Fruit fly (Drosophila melanogaster) whole organism, prepupa: ENCODE data around the gene CG31178.

ENCODE experiments used
- Blimp-1 ChIP-seq: fragments of 200-800 bp; sonication (Bioruptor generic); optimal IDR thresholded peaks from 3 replicates; lab custom pipeline; 2017; ENCODE audit warnings: missing biosample characterization, missing genetic modification characterization, mild to moderate bottlenecking, moderate library complexity, missing genetic modification reagents
- CG10631 ChIP-seq: fragments of 200-800 bp; sonication (Bioruptor generic); optimal IDR thresholded peaks from 2 replicates; lab custom pipeline; 2016; ENCODE audit warnings: missing biosample characterization, missing genetic modification characterization
- CG10669 ChIP-seq: fragments of 200-800 bp; sonication (Bioruptor generic); optimal IDR thresholded peaks from 3 replicates; lab custom pipeline; 2018; ENCODE audit warnings: missing biosample characterization, mild to moderate bottlenecking, missing genetic modification characterization, moderate library complexity
- CG11294 ChIP-seq: fragments of 200-800 bp; sonication (Bioruptor generic); IDR thresholded peaks from 2 replicates; pipeline ENCODE4 v1.3.6; 2022; ENCODE audit warnings: missing biosample characterization, missing genetic modification characterization
- CG11762 ChIP-seq: fragments of 200-800 bp; sonication (Bioruptor generic); optimal IDR thresholded peaks from 3 replicates; lab custom pipeline; 2016; ENCODE audit warnings: missing biosample characterization, missing genetic modification characterization; ENCODE audit not compliant: insufficient read depth
- CG11902 ChIP-seq: fragments of 200-800 bp; sonication (Bioruptor generic); optimal IDR thresholded peaks from 3 replicates; lab custom pipeline; 2016; ENCODE audit warnings: missing biosample characterization, missing genetic modification characterization
- CG3032 ChIP-seq: fragments of 200-800 bp; optimal IDR thresholded peaks from 2 replicates; lab custom pipeline; 2019; ENCODE audit warnings: missing biosample characterization, mild to moderate bottlenecking, missing genetic modification characterization, moderate library complexity
- CG31627 ChIP-seq: fragments of 200-800 bp; sonication (Bioruptor generic); optimal IDR thresholded peaks from 3 replicates; lab custom pipeline; 2016; ENCODE audit warnings: missing biosample characterization, missing genetic modification characterization
- CG32006 ChIP-seq: fragments of 200-800 bp; sonication (Bioruptor generic); optimal IDR thresholded peaks from 3 replicates; lab custom pipeline; 2017; ENCODE audit warnings: missing biosample characterization, mild to moderate bottlenecking, missing genetic modification characterization
- CG34406 ChIP-seq: fragments of 200-800 bp; sonication (Bioruptor generic); optimal IDR thresholded peaks from 3 replicates; lab custom pipeline; 2016; ENCODE audit warnings: missing biosample characterization, missing genetic modification characterization
- CG3919 ChIP-seq: fragments of 200-800 bp; sonication (Bioruptor generic); optimal IDR thresholded peaks from 3 replicates; lab custom pipeline; 2016; ENCODE audit warnings: missing biosample characterization, missing genetic modification characterization
- CG6163 ChIP-seq: fragments of 200-800 bp; sonication (Bioruptor generic); IDR thresholded peaks from 3 replicates; pipeline ENCODE4 v1.3.6; 2022; ENCODE audit warnings: missing biosample characterization, missing genetic modification characterization
- CG6808 ChIP-seq: fragments of 200-800 bp; sonication (Bioruptor generic); optimal IDR thresholded peaks from 3 replicates; lab custom pipeline; 2017; ENCODE audit warnings: missing biosample characterization, missing genetic modification characterization, mild to moderate bottlenecking, moderate library complexity, missing genetic modification reagents
- CG6854 ChIP-seq: fragments of 200-800 bp; sonication (Bioruptor generic); optimal IDR thresholded peaks from 2 replicates; lab custom pipeline; 2017; ENCODE audit warnings: missing biosample characterization, mild to moderate bottlenecking, missing genetic modification characterization
- CG8119 ChIP-seq: fragments of 200-800 bp; sonication (Bioruptor generic); IDR thresholded peaks from 3 replicates; pipeline ENCODE4 v1.3.6; 2022; ENCODE audit warnings: missing biosample characterization, missing genetic modification characterization
- CG8632 ChIP-seq: fragments of 200-800 bp; sonication (Bioruptor generic); optimal IDR thresholded peaks from 3 replicates; lab custom pipeline; 2016; ENCODE audit warnings: missing biosample characterization, missing genetic modification characterization
- Eip75B ChIP-seq: fragments of 200-800 bp; sonication (Bioruptor generic); optimal IDR thresholded peaks from 3 replicates; lab custom pipeline; 2016; ENCODE audit warnings: missing biosample characterization, missing genetic modification characterization
- Eip78C ChIP-seq: fragments of 200-800 bp; sonication (Bioruptor generic); peaks from one replicate; lab custom pipeline; 2016; ENCODE audit warnings: missing biosample characterization, missing genetic modification characterization
- Eip93F ChIP-seq: fragments of 200-800 bp; sonication (Bioruptor generic); optimal IDR thresholded peaks from 2 replicates; lab custom pipeline; 2016; ENCODE audit warnings: missing biosample characterization, mild to moderate bottlenecking, missing genetic modification characterization
- Gug ChIP-seq: fragments of 200-800 bp; sonication (Bioruptor generic); IDR thresholded peaks from 2 replicates; pipeline ENCODE4 v1.3.6; 2022; ENCODE audit warnings: missing biosample characterization, missing genetic modification characterization
- Hr38 ChIP-seq: sonication (Bioruptor generic); optimal IDR thresholded peaks from 2 replicates; lab custom pipeline; 2016; ENCODE audit warnings: missing biosample characterization, missing genetic modification characterization
- Hr4 ChIP-seq: fragments of 200-800 bp; sonication (Bioruptor generic); optimal IDR thresholded peaks from 3 replicates; lab custom pipeline; 2016; ENCODE audit warnings: missing biosample characterization, missing genetic modification characterization
- Met ChIP-seq: fragments of 200-800 bp; sonication (Bioruptor generic); optimal IDR thresholded peaks from 3 replicates; lab custom pipeline; 2016; ENCODE audit warnings: missing biosample characterization, missing genetic modification characterization
- OdsH ChIP-seq: fragments of 200-800 bp; sonication (Bioruptor generic); optimal IDR thresholded peaks from 3 replicates; lab custom pipeline; 2016; ENCODE audit warnings: missing biosample characterization, missing genetic modification characterization
- Sox102F ChIP-seq: fragments of 200-800 bp; sonication (Bioruptor generic); optimal IDR thresholded peaks from 2 replicates; lab custom pipeline; 2016; ENCODE audit warnings: missing biosample characterization, mild to moderate bottlenecking, missing genetic modification characterization
- acj6 ChIP-seq: fragments of 200-800 bp; sonication (Bioruptor generic); optimal IDR thresholded peaks from 3 replicates; lab custom pipeline; 2016; ENCODE audit warnings: missing biosample characterization, missing genetic modification characterization
- cyc ChIP-seq: fragments of 200-800 bp; sonication (Bioruptor generic); optimal IDR thresholded peaks from 3 replicates; lab custom pipeline; 2016; ENCODE audit warnings: missing biosample characterization, missing genetic modification characterization
- dac ChIP-seq: fragments of 200-800 bp; sonication (Bioruptor generic); optimal IDR thresholded peaks from 2 replicates; lab custom pipeline; 2017; ENCODE audit warnings: missing biosample characterization, mild to moderate bottlenecking, missing genetic modification characterization
- dsx ChIP-seq: fragments of 200-800 bp; optimal IDR thresholded peaks from 3 replicates; lab custom pipeline; 2019; ENCODE audit warnings: missing biosample characterization, mild to moderate bottlenecking, missing genetic modification characterization, moderate library complexity; ENCODE audit not compliant: poor library complexity, severe bottlenecking
- eg ChIP-seq: fragments of 200-800 bp; sonication (Bioruptor generic); IDR thresholded peaks from 3 replicates; pipeline ENCODE4 v1.3.6; 2022; ENCODE audit warnings: missing biosample characterization, missing genetic modification characterization
- esn ChIP-seq: fragments of 200-800 bp; sonication (Bioruptor generic); optimal IDR thresholded peaks from 2 replicates; lab custom pipeline; 2016; ENCODE audit warnings: missing biosample characterization, mild to moderate bottlenecking, missing genetic modification characterization, moderate library complexity
- fd59A ChIP-seq: fragments of 200-800 bp; sonication (Bioruptor generic); optimal IDR thresholded peaks from 2 replicates; lab custom pipeline; 2017; ENCODE audit warnings: missing biosample characterization, mild to moderate bottlenecking, missing genetic modification characterization, missing genetic modification reagents
- fd85E ChIP-seq: fragments of 200-800 bp; sonication (Bioruptor generic); optimal IDR thresholded peaks from 3 replicates; lab custom pipeline; 2016; ENCODE audit warnings: missing biosample characterization, missing genetic modification characterization
- fkh ChIP-seq: fragments of 200-800 bp; sonication (Bioruptor generic); optimal IDR thresholded peaks from 3 replicates; lab custom pipeline; 2017; ENCODE audit warnings: missing biosample characterization, mild to moderate bottlenecking, missing genetic modification characterization, moderate library complexity
- net ChIP-seq: fragments of 200-800 bp; sonication (Bioruptor generic); optimal IDR thresholded peaks from 3 replicates; lab custom pipeline; 2016; ENCODE audit warnings: missing biosample characterization, missing genetic modification characterization
- salr ChIP-seq, 2 experiments: fragments of 200-800 bp; sonication (Bioruptor generic); optimal IDR thresholded peaks; 3 replicates each; lab custom pipeline; 2016 to 2018; ENCODE audit warnings: missing biosample characterization in 2 of 2, missing genetic modification characterization in 2 of 2, mild to moderate bottlenecking in 1 of 2
- ss ChIP-seq, 2 experiments: fragments of 200-800 bp; sonication (Bioruptor generic); optimal IDR thresholded peaks; 2 replicates in 1 of 2; 3 replicates in 1 of 2; lab custom pipeline; 2017 to 2018; ENCODE audit warnings: mild to moderate bottlenecking in 2 of 2, missing biosample characterization in 2 of 2, missing genetic modification characterization in 2 of 2, moderate library complexity in 1 of 2
- svp ChIP-seq: fragments of 200-800 bp; sonication (Bioruptor generic); peaks from one replicate; lab custom pipeline; 2016; ENCODE audit warnings: missing biosample characterization, missing genetic modification characterization
- topi ChIP-seq: fragments of 200-800 bp; sonication (Bioruptor generic); optimal IDR thresholded peaks from 3 replicates; lab custom pipeline; 2016; ENCODE audit warnings: missing biosample characterization, missing genetic modification characterization
- vri ChIP-seq: fragments of 200-800 bp; sonication (Bioruptor generic); optimal IDR thresholded peaks from 3 replicates; lab custom pipeline; 2016; ENCODE audit warnings: missing biosample characterization, mild to moderate bottlenecking, missing genetic modification characterization

Gene CG31178

dm6 chr3R:21913447-21913846 is 39.9 kb downstream of the CG31178 start, which contains the start of gene Qsox2:
Gene Qsox2, plus strand, starts transcription at chr3R:21913747.
- TF ChIP-seq topi (GFP tag; lab: Kevin White, UChicago) (no peak), dsx (GFP tag; lab: Kevin White, UChicago) (peak; percentile 43), ss (GFP tag; optimal IDR thresholded peaks at IDR 0.05; lab: Kevin White, UChicago) (peak in 1 of 2 experiments; percentile 11), svp (peak; percentile 19), Eip78C (GFP tag; lab: Kevin White, UChicago) (no peak), Met (GFP tag; lab: Kevin White, UChicago) (no peak)

- TF ChIP-seq ss (GFP tag; optimal IDR thresholded peaks at IDR 0.05; lab: Kevin White, UChicago) (peak in 1 of 2 experiments; percentile 54), CG8119 (no peak), dsx (GFP tag; lab: Kevin White, UChicago) (peak; percentile 66)
These were observed 43.4 kb downstream of the CG31178 start for dm6 chr3R:21916987-21917386.

- TF ChIP-seq acj6 (GFP tag; lab: Kevin White, UChicago) (no peak), net (GFP tag; lab: Kevin White, UChicago) (no peak), fd85E (GFP tag; lab: Kevin White, UChicago) (no peak), CG11902 (GFP tag; lab: Kevin White, UChicago) (no peak), CG8632 (GFP tag; lab: Kevin White, UChicago) (no peak), esn (GFP tag; lab: Kevin White, UChicago) (no peak), fd59A (GFP tag; lab: Kevin White, UChicago) (no peak), Eip75B (GFP tag; lab: Kevin White, UChicago) (no peak), eg (GFP tag; lab: Robert Waterston, UW) (0 out of 3 replicates have a peak, but pooled peaks have one; percentile 32), CG10631 (GFP tag; lab: Kevin White, UChicago) (peak; percentile 51), Gug (GFP tag; lab: Robert Waterston, UW) (no peak), dsx (GFP tag; lab: Kevin White, UChicago) (no peak), CG6808 (GFP tag; lab: Kevin White, UChicago) (no peak), fkh (GFP tag; lab: Kevin White, UChicago) (no peak), CG6854 (GFP tag; lab: Kevin White, UChicago) (no peak), vri (GFP tag; lab: Kevin White, UChicago) (no peak), CG3919 (GFP tag; lab: Kevin White, UChicago) (peak; percentile 44), ss (GFP tag; optimal IDR thresholded peaks at IDR 0.05; lab: Kevin White, UChicago) (no peak), Hr4 (GFP tag; lab: Kevin White, UChicago) (no peak), CG31627 (no peak), Eip78C (GFP tag; lab: Kevin White, UChicago) (peak; percentile 46), topi (GFP tag; lab: Kevin White, UChicago) (no peak), cyc (GFP tag; lab: Kevin White, UChicago) (no peak), Met (GFP tag; lab: Kevin White, UChicago) (no peak), CG32006 (GFP tag; lab: Kevin White, UChicago) (peak; percentile 27), CG8119 (0 out of 3 replicates have a peak, but pooled peaks have one; percentile 19), OdsH (GFP tag; lab: Kevin White, UChicago) (no peak), CG6163 (peak; percentile 49; the same call in 1 of the 3 replicates), CG10669 (GFP tag; lab: Kevin White, UChicago) (no peak), svp (no peak), Blimp-1 (no peak)
These were observed 47.0 kb downstream of the CG31178 start for dm6 chr3R:21920495-21920894.

- TF ChIP-seq CG3032 (tag; lab: Kevin White, UChicago) = peak; percentile 82
- TF ChIP-seq CG34406 (GFP tag; lab: Kevin White, UChicago) = peak; percentile 75
- peak; percentile 89 for TF ChIP-seq svp
- peak; percentile 69 for TF ChIP-seq CG31627
- peak; percentile 62 for TF ChIP-seq vri (GFP tag; lab: Kevin White, UChicago)
- no peak for TF ChIP-seq CG11294 (GFP tag; lab: Robert Waterston, UW)
- peak; percentile 74 for TF ChIP-seq CG8632 (GFP tag; lab: Kevin White, UChicago)
- no peak for TF ChIP-seq eg (GFP tag; lab: Robert Waterston, UW)
- TF ChIP-seq Eip93F (GFP tag; lab: Kevin White, UChicago) = no peak
- no peak for TF ChIP-seq Gug (GFP tag; lab: Robert Waterston, UW)
- TF ChIP-seq Blimp-1 = peak; percentile 64
- peak; percentile 67 for TF ChIP-seq Sox102F (GFP tag; lab: Kevin White, UChicago)
- no peak for TF ChIP-seq dac (GFP tag; lab: Kevin White, UChicago)
- TF ChIP-seq salr (GFP tag; optimal IDR thresholded peaks at IDR 0.05; lab: Kevin White, UChicago) = peak in 1 of 2 experiments; percentile 62
- TF ChIP-seq acj6 (GFP tag; lab: Kevin White, UChicago) = peak; percentile 74
- TF ChIP-seq CG10631 (GFP tag; lab: Kevin White, UChicago) = peak; percentile 84
- peak; percentile 54 for TF ChIP-seq Hr4 (GFP tag; lab: Kevin White, UChicago)
- TF ChIP-seq CG11762 (GFP tag; lab: Kevin White, UChicago) = peak; percentile 66
- TF ChIP-seq CG10669 (GFP tag; lab: Kevin White, UChicago) = peak; percentile 71
- TF ChIP-seq Hr38 (GFP tag; lab: Kevin White, UChicago) = no peak
- TF ChIP-seq esn (GFP tag; lab: Kevin White, UChicago) = peak; percentile 86
These were observed 48.0 kb downstream of the CG31178 start for dm6 chr3R:21921363-21922208.
